Fruit fly (Drosophila melanogaster): Measurements from ENCODE around the gene hth.

dm6 chr3R:10571237-10571863, 68.0 kb downstream of the hth start:
- TF ChIP-seq CG14655 (GFP tag; optimal IDR thresholded peaks at IDR 0.05) = no peak
- no peak for TF ChIP-seq D1 (tag; optimal IDR thresholded peaks at IDR 0.05)
- TF ChIP-seq Snoo (tag; optimal IDR thresholded peaks at IDR 0.05) = no peak
- no peak for TF ChIP-seq Ets98B (GFP tag; IDR thresholded peaks at IDR 0.05)
- no peak for TF ChIP-seq CG12605 (GFP tag; IDR thresholded peaks at IDR 0.05)
- no peak for TF ChIP-seq fd96Ca (GFP tag; IDR thresholded peaks at IDR 0.05)
- TF ChIP-seq CG32121 (GFP tag; IDR thresholded peaks at IDR 0.05) = no peak
- no peak for TF ChIP-seq CG13204 (GFP tag; optimal IDR thresholded peaks at IDR 0.05)
- no peak for TF ChIP-seq CG8301 (tag; optimal IDR thresholded peaks at IDR 0.05)
- no peak for TF ChIP-seq EcR (GFP tag; optimal IDR thresholded peaks at IDR 0.05)
- no peak for TF ChIP-seq CG34367 (tag; optimal IDR thresholded peaks at IDR 0.05)
- no peak for TF ChIP-seq CG15710 (tag; optimal IDR thresholded peaks at IDR 0.05)
- TF ChIP-seq CG4496 (GFP tag; IDR thresholded peaks at IDR 0.05) = no peak

All from whole organism, pupa.